Worm (Caenorhabditis elegans): ENCODE data around the gene K10C9.4.

K10C9.4 gene

ce11 chrV:1005877-1006276, 46.9 kb downstream of the K10C9.4 start:
- TF ChIP-seq athp-1 (tag; optimal IDR thresholded peaks at IDR 0.05), result no peak
- no peak for TF ChIP-seq ztf-3 (GFP tag; optimal IDR thresholded peaks at IDR 0.05)
- TF ChIP-seq aptf-3 (GFP tag; IDR thresholded peaks at IDR 0.05), result no peak
- no peak for TF ChIP-seq hmg-1.2 (GFP tag; IDR thresholded peaks at IDR 0.05)
- no peak for TF ChIP-seq dpl-1 (GFP tag; optimal IDR thresholded peaks at IDR 0.05)
- TF ChIP-seq ztf-18 (tag; optimal IDR thresholded peaks at IDR 0.05), result no peak
- no peak for TF ChIP-seq pha-4 (tag; optimal IDR thresholded peaks at IDR 0.05)
- no peak for TF ChIP-seq efl-1 (GFP tag; optimal IDR thresholded peaks at IDR 0.05)
- TF ChIP-seq F39B2.1 (GFP tag; IDR thresholded peaks at IDR 0.05), result no peak
- TF ChIP-seq B0035.1 (tag; optimal IDR thresholded peaks at IDR 0.05), result no peak
- TF ChIP-seq K12H6.12 (tag; optimal IDR thresholded peaks at IDR 0.05), result no peak
- TF ChIP-seq let-526 (GFP tag; IDR thresholded peaks at IDR 0.05), result no peak
- TF ChIP-seq xnd-1 (tag; optimal IDR thresholded peaks at IDR 0.05), result no peak
- TF ChIP-seq Y95B8A.8 (GFP tag; IDR thresholded peaks at IDR 0.05), result no peak
- TF ChIP-seq sea-2 (GFP tag; IDR thresholded peaks at IDR 0.05), result no peak
- no peak for TF ChIP-seq B0336.3 (GFP tag; IDR thresholded peaks at IDR 0.05)
- no peak for TF ChIP-seq tbx-9 (tag; optimal IDR thresholded peaks at IDR 0.05; ENCODE audit: borderline replicate concordance)
- TF ChIP-seq ceh-58 (GFP tag; IDR thresholded peaks at IDR 0.05), result no peak
- no peak for TF ChIP-seq dox-1 (GFP tag; IDR thresholded peaks at IDR 0.05)
- TF ChIP-seq F37B4.10 (GFP tag; IDR thresholded peaks at IDR 0.05), result no peak

DNA sequence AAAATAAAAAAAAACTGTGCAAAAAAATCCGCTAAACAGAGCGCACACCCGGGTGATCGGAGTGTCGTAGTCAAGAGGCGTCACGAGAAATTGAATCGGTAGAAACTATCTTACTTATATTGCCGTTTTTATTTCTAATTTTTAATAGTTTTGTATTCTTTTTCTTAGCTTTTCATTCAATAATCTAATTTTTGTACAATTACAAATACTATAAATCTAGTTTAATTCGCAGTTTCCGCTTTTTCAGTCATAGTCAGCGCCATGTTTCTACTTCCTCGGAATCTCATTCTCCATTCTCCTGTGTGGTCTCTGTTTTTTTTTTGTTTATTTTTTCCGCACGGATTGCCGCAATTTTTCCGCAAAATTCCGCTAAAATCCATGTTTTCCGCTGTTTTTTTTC, 49.0 kb downstream of the K10C9.4 start:
- no peak for TF ChIP-seq madf-8 (GFP tag; conservative IDR thresholded peaks at IDR 0.05)
- no peak for TF ChIP-seq egl-18 (GFP tag; IDR thresholded peaks at IDR 0.05)
- TF ChIP-seq hmg-1.2 (GFP tag; IDR thresholded peaks at IDR 0.05), result no peak; the same call in 1 of the 2 replicates
- no peak for TF ChIP-seq C17E4.6 (GFP tag; IDR thresholded peaks at IDR 0.05)
- peak; percentile 7 for TF ChIP-seq lsl-1 (GFP tag; optimal IDR thresholded peaks at IDR 0.05)
- TF ChIP-seq ets-4 (GFP tag; optimal IDR thresholded peaks at IDR 0.05), result no peak
- TF ChIP-seq mcd-1 (GFP tag; IDR thresholded peaks at IDR 0.05), result peak; percentile 37; the same call in 1 of the 2 replicates
- TF ChIP-seq F37B4.10 (GFP tag; IDR thresholded peaks at IDR 0.05), result no peak
- TF ChIP-seq mxl-1 (tag; optimal IDR thresholded peaks at IDR 0.05), result no peak
- TF ChIP-seq Y79H2A.3 (GFP tag; conservative IDR thresholded peaks at IDR 0.05), result no peak
- TF ChIP-seq F33H1.4 (GFP tag; IDR thresholded peaks at IDR 0.05), result no peak
- no peak for TF ChIP-seq ztf-22 (GFP tag; optimal IDR thresholded peaks at IDR 0.05)
- no peak for TF ChIP-seq Y95B8A.8 (GFP tag; IDR thresholded peaks at IDR 0.05)
- TF ChIP-seq ccch-3 (GFP tag; optimal IDR thresholded peaks at IDR 0.05), result no peak
- TF ChIP-seq Y53G8AR.9 (GFP tag; conservative IDR thresholded peaks at IDR 0.05), result no peak
- TF ChIP-seq B0261.1 (tag; optimal IDR thresholded peaks at IDR 0.05), result no peak
- no peak for TF ChIP-seq ama-1 (optimal IDR thresholded peaks at IDR 0.05)
- TF ChIP-seq ama-1 (GFP tag; optimal IDR thresholded peaks at IDR 0.05), result no peak
- no peak for TF ChIP-seq cebp-1 (GFP tag; IDR thresholded peaks at IDR 0.05)
- TF ChIP-seq cebp-1 (tag; optimal IDR thresholded peaks at IDR 0.05), result peak; percentile 40
- TF ChIP-seq pbrm-1 (GFP tag; IDR thresholded peaks at IDR 0.05), result no peak
- TF ChIP-seq lin-40 (tag; optimal IDR thresholded peaks at IDR 0.05), result peak; percentile 82
- no peak for TF ChIP-seq F39B2.1 (GFP tag; IDR thresholded peaks at IDR 0.05)
- TF ChIP-seq D2030.7 (GFP tag; IDR thresholded peaks at IDR 0.05), result peak; percentile 48; the same call in 1 of the 2 replicates
- no peak for TF ChIP-seq F57A8.1 (GFP tag; optimal IDR thresholded peaks at IDR 0.05)
- TF ChIP-seq nfyb-1 (GFP tag; IDR thresholded peaks at IDR 0.05), result no peak
- TF ChIP-seq snpc-4 (GFP tag; optimal IDR thresholded peaks at IDR 0.05), result no peak
- no peak for TF ChIP-seq snpc-4 (tag; optimal IDR thresholded peaks at IDR 0.05)
- TF ChIP-seq K12H6.12 (tag; optimal IDR thresholded peaks at IDR 0.05), result peak; percentile 85
- TF ChIP-seq sptf-2 (GFP tag; optimal IDR thresholded peaks at IDR 0.05), result no peak
- no peak for TF ChIP-seq C06A6.2 (GFP tag; conservative IDR thresholded peaks at IDR 0.05)
- no peak for TF ChIP-seq snpc-1.1 (tag; optimal IDR thresholded peaks at IDR 0.05; ENCODE audit: insufficient read depth)
- TF ChIP-seq B0035.1 (tag; optimal IDR thresholded peaks at IDR 0.05), result no peak
- TF ChIP-seq nhr-27 (tag; optimal IDR thresholded peaks at IDR 0.05), result no peak
- no peak for TF ChIP-seq tbp1 (GFP tag; optimal IDR thresholded peaks at IDR 0.05)

Measured in whole organism, young adult.